Worm (Caenorhabditis elegans): Measurements from ENCODE around the gene C49C8.3.
A peak's percentile ranks its signal among the peaks of the same experiment; 100 is the strongest.

ce11 chrIV:8629609-8630052 lies 14.9 kb upstream of the C49C8.3 start:
- TF ChIP-seq T22C8.4 (GFP tag; IDR thresholded peaks at IDR 0.05) (no peak), flt-1 (GFP tag; IDR thresholded peaks at IDR 0.05) (0 out of 2 replicates have a peak, but pooled peaks have one; percentile 5), cog-1 (tag; optimal IDR thresholded peaks at IDR 0.05) (no peak), klf-2 (GFP tag; conservative IDR thresholded peaks at IDR 0.05) (no peak), ztf-29 (GFP tag; IDR thresholded peaks at IDR 0.05) (no peak), med-1 (GFP tag; optimal IDR thresholded peaks at IDR 0.05; ENCODE audit: insufficient read depth) (no peak)
